Fruit fly (Drosophila melanogaster) whole organism, embryonic: ENCODE measurements around the gene CG3777.

Experiments
- Asciz ChIP-seq: fragments of 200-800 bp; sonication (Bioruptor generic); optimal IDR thresholded peaks from 2 replicates; lab custom pipeline; 2017; ENCODE audit warnings: missing biosample characterization, mild to moderate bottlenecking, missing genetic modification characterization, missing genetic modification reagents
- Atf-2 ChIP-seq: fragments of 200-800 bp; sonication (Bioruptor generic); optimal IDR thresholded peaks from 2 replicates; lab custom pipeline; 2016; ENCODE audit warnings: missing biosample characterization, missing genetic modification characterization
- CG10274 ChIP-seq: fragments of 200-800 bp; sonication (Bioruptor generic); optimal IDR thresholded peaks from 3 replicates; lab custom pipeline; 2017; ENCODE audit warnings: missing biosample characterization, mild to moderate bottlenecking, missing genetic modification characterization
- CG11093 ChIP-seq: fragments of 200-800 bp; sonication (Bioruptor generic); IDR thresholded peaks from 3 replicates; pipeline ENCODE4 v1.3.6; 2022; ENCODE audit warnings: missing biosample characterization, missing genetic modification characterization
- CG11398 ChIP-seq: fragments of 200-800 bp; sonication (Bioruptor generic); optimal IDR thresholded peaks from 2 replicates; lab custom pipeline; 2016; ENCODE audit warnings: missing biosample characterization, missing genetic modification characterization
- CG11695 ChIP-seq: fragments of 200-800 bp; sonication (Bioruptor generic); IDR thresholded peaks from 3 replicates; pipeline ENCODE4 v1.3.6; 2022; ENCODE audit warnings: missing biosample characterization, missing genetic modification characterization
- CG12071 ChIP-seq: fragments of 200-800 bp; sonication (Bioruptor generic); optimal IDR thresholded peaks from 3 replicates; lab custom pipeline; 2018; ENCODE audit warnings: missing biosample characterization, mild to moderate bottlenecking, missing genetic modification characterization
- CG13287 ChIP-seq: fragments of 200-800 bp; sonication (Bioruptor generic); IDR thresholded peaks from 2 replicates; pipeline ENCODE4 v1.3.6; 2022; ENCODE audit warnings: missing biosample characterization, missing genetic modification characterization; ENCODE audit not compliant: partially characterized antibody
- CG14050 ChIP-seq: fragments of 200-800 bp; sonication (Bioruptor generic); IDR thresholded peaks from 3 replicates; pipeline ENCODE4 v1.3.6; 2022; ENCODE audit warnings: missing biosample characterization, missing genetic modification characterization
- CG15601 ChIP-seq: fragments of 200-800 bp; sonication (Bioruptor generic); optimal IDR thresholded peaks from 3 replicates; lab custom pipeline; 2019; ENCODE audit warnings: missing biosample characterization, mild to moderate bottlenecking, missing genetic modification characterization, moderate library complexity
- CG17361 ChIP-seq: fragments of 200-800 bp; sonication (Bioruptor generic); IDR thresholded peaks from 3 replicates; pipeline ENCODE4 v1.3.6; 2022; ENCODE audit warnings: missing biosample characterization, missing genetic modification characterization
- CG18011 ChIP-seq: fragments of 200-800 bp; sonication (Bioruptor generic); optimal IDR thresholded peaks from 2 replicates; lab custom pipeline; 2017; ENCODE audit warnings: missing biosample characterization, missing genetic modification characterization, mild to moderate bottlenecking, moderate library complexity, missing genotype
- CG3163 ChIP-seq: fragments of 200-800 bp; sonication (Bioruptor generic); optimal IDR thresholded peaks from 3 replicates; lab custom pipeline; 2016; ENCODE audit warnings: missing biosample characterization, missing genetic modification characterization
- CG32767 ChIP-seq: fragments of 200-800 bp; sonication (Bioruptor generic); IDR thresholded peaks from 2 replicates; pipeline ENCODE4 v1.3.6; 2022; ENCODE audit warnings: missing biosample characterization, missing genetic modification characterization
- CG34376 ChIP-seq: fragments of 200-800 bp; sonication (Bioruptor generic); optimal IDR thresholded peaks from 2 replicates; lab custom pipeline; 2018; ENCODE audit warnings: missing biosample characterization, mild to moderate bottlenecking, missing genetic modification characterization
- CG3995 ChIP-seq: fragments of 200-800 bp; sonication (Bioruptor generic); optimal IDR thresholded peaks from 3 replicates; lab custom pipeline; 2016; ENCODE audit warnings: missing biosample characterization, missing genetic modification characterization
- CG4404 ChIP-seq: fragments of 200-800 bp; sonication (Bioruptor generic); IDR thresholded peaks from 2 replicates; pipeline ENCODE4 v1.3.6; 2022; ENCODE audit warnings: missing biosample characterization, missing genetic modification characterization
- CG6683 ChIP-seq: fragments of 200-800 bp; sonication (Bioruptor generic); optimal IDR thresholded peaks from 2 replicates; lab custom pipeline; 2017; ENCODE audit warnings: missing biosample characterization, mild to moderate bottlenecking, missing genetic modification characterization, missing genetic modification reagents
- CG6791 ChIP-seq: fragments of 200-800 bp; sonication (Bioruptor generic); IDR thresholded peaks from 3 replicates; pipeline ENCODE4 v1.3.6; 2022; ENCODE audit warnings: missing biosample characterization, missing genetic modification characterization; ENCODE audit not compliant: partially characterized antibody
- Camta ChIP-seq: fragments of 200-800 bp; sonication (Bioruptor generic); optimal IDR thresholded peaks from 2 replicates; lab custom pipeline; 2016; ENCODE audit warnings: missing biosample characterization, missing genetic modification characterization
- D19B ChIP-seq: fragments of 200-800 bp; sonication (Bioruptor generic); optimal IDR thresholded peaks from 2 replicates; lab custom pipeline; 2017; ENCODE audit warnings: missing biosample characterization, mild to moderate bottlenecking, missing genetic modification characterization
- Dbx ChIP-seq: fragments of 200-800 bp; sonication (Bioruptor generic); IDR thresholded peaks from 3 replicates; pipeline ENCODE4 v1.3.6; 2022; ENCODE audit warnings: missing biosample characterization, missing genetic modification characterization
- Dfd ChIP-seq, 2 experiments: fragments of >200 bp; optimal IDR thresholded peaks; 2 replicates each; lab custom pipeline; 2017; ENCODE audit warnings: missing biosample characterization in 2 of 2, missing genetic modification characterization in 2 of 2
- Dll ChIP-seq: fragments of 200-800 bp; sonication (Bioruptor generic); IDR thresholded peaks from 4 replicates; pipeline ENCODE4 v1.3.6; 2022; ENCODE audit warnings: missing biosample characterization, missing genetic modification characterization; ENCODE audit not compliant: partially characterized antibody
- E2f1 ChIP-seq: fragments of 200-800 bp; sonication (Bioruptor generic); IDR thresholded peaks from 2 replicates; pipeline ENCODE4 v1.3.6; 2022; ENCODE audit warnings: missing biosample characterization, missing genetic modification characterization
- ERR ChIP-seq: fragments of 200-800 bp; sonication (Bioruptor generic); optimal IDR thresholded peaks from 2 replicates; lab custom pipeline; 2016; ENCODE audit warnings: missing biosample characterization, missing genetic modification characterization
- HLH4C ChIP-seq: fragments of 200-800 bp; sonication (Bioruptor generic); IDR thresholded peaks from 3 replicates; pipeline ENCODE4 v1.3.6; 2022; ENCODE audit warnings: missing biosample characterization, missing genetic modification characterization; ENCODE audit not compliant: partially characterized antibody
- Jarid2 ChIP-seq: fragments of 200-800 bp; sonication (Bioruptor generic); optimal IDR thresholded peaks from 3 replicates; lab custom pipeline; 2017; ENCODE audit warnings: mild to moderate bottlenecking, missing biosample characterization, missing genetic modification reagents, missing genetic modification characterization
- Meics ChIP-seq: fragments of 200-800 bp; sonication (Bioruptor generic); optimal IDR thresholded peaks from 2 replicates; lab custom pipeline; 2017; ENCODE audit warnings: missing biosample characterization, mild to moderate bottlenecking, missing genetic modification characterization
- Mes4 ChIP-seq: fragments of 200-800 bp; sonication (Bioruptor generic); optimal IDR thresholded peaks from 2 replicates; lab custom pipeline; 2016; ENCODE audit warnings: missing biosample characterization, missing genetic modification characterization
- NC2α ChIP-seq: fragments of 200-800 bp; sonication (Bioruptor generic); optimal IDR thresholded peaks from 2 replicates; lab custom pipeline; 2016; ENCODE audit warnings: missing biosample characterization, missing genetic modification characterization
- Pdp1 ChIP-seq, 2 experiments: fragments of 200-800 bp; sonication (Bioruptor generic); optimal IDR thresholded peaks; 3 replicates each; lab custom pipeline; 2016; ENCODE audit warnings: missing biosample characterization in 2 of 2, missing genetic modification characterization in 2 of 2, mild to moderate bottlenecking in 1 of 2, moderate library complexity in 1 of 2
- Poxn ChIP-seq: fragments of 200-800 bp; sonication (Bioruptor generic); IDR thresholded peaks from 2 replicates; pipeline ENCODE4 v1.3.6; 2022; ENCODE audit warnings: missing biosample characterization, missing genetic modification characterization
- Ravus ChIP-seq: fragments of 200-800 bp; sonication (Bioruptor generic); IDR thresholded peaks from 2 replicates; pipeline ENCODE4 v1.3.6; 2022; ENCODE audit warnings: missing biosample characterization, missing genetic modification characterization
- Scr ChIP-seq: fragments of 200-800 bp; sonication (Bioruptor generic); IDR thresholded peaks from 2 replicates; pipeline ENCODE4 v1.3.6; 2022; ENCODE audit warnings: missing biosample characterization, missing genetic modification characterization; ENCODE audit not compliant: partially characterized antibody
- ato ChIP-seq: fragments of 200-800 bp; sonication (Bioruptor generic); IDR thresholded peaks from 2 replicates; pipeline ENCODE4 v1.3.6; 2022; ENCODE audit warnings: missing biosample characterization, missing genetic modification characterization; ENCODE audit not compliant: partially characterized antibody
- bigmax ChIP-seq: fragments of 200-800 bp; sonication (Bioruptor generic); optimal IDR thresholded peaks from 2 replicates; lab custom pipeline; 2018; ENCODE audit warnings: missing biosample characterization, mild to moderate bottlenecking, missing genetic modification characterization
- da ChIP-seq: fragments of 200-800 bp; sonication (Bioruptor generic); optimal IDR thresholded peaks from 2 replicates; lab custom pipeline; 2016; ENCODE audit warnings: missing biosample characterization, missing genetic modification characterization
- gcm ChIP-seq: fragments of 200-800 bp; sonication (Bioruptor generic); optimal IDR thresholded peaks from 2 replicates; lab custom pipeline; 2019; ENCODE audit warnings: missing biosample characterization, mild to moderate bottlenecking, missing genetic modification characterization, moderate library complexity
- gcm2 ChIP-seq: fragments of 200-800 bp; sonication (Bioruptor generic); optimal IDR thresholded peaks from 2 replicates; lab custom pipeline; 2016; ENCODE audit warnings: missing biosample characterization, missing genetic modification characterization
- gsb ChIP-seq: fragments of 200-800 bp; sonication (Bioruptor generic); IDR thresholded peaks from 2 replicates; pipeline ENCODE4 v1.3.6; 2022; ENCODE audit warnings: missing biosample characterization, missing genetic modification characterization
- gt ChIP-seq: fragments of 200-800 bp; sonication (Bioruptor generic); IDR thresholded peaks from 2 replicates; pipeline ENCODE4 v1.3.6; 2022; ENCODE audit warnings: missing biosample characterization, missing genetic modification characterization
- h ChIP-seq: fragments of >200 bp; optimal IDR thresholded peaks from 2 replicates; lab custom pipeline; 2017
- her ChIP-seq: fragments of 200-800 bp; sonication (Bioruptor generic); optimal IDR thresholded peaks from 2 replicates; lab custom pipeline; 2016; ENCODE audit warnings: missing biosample characterization, missing genetic modification characterization
- pita ChIP-seq: fragments of 200-800 bp; sonication (Bioruptor generic); optimal IDR thresholded peaks from 2 replicates; lab custom pipeline; 2017; ENCODE audit warnings: missing biosample characterization, mild to moderate bottlenecking, missing genetic modification characterization
- pum ChIP-seq: fragments of 200-800 bp; sonication (Bioruptor generic); optimal IDR thresholded peaks from 2 replicates; lab custom pipeline; 2016; ENCODE audit warnings: missing biosample characterization, missing genetic modification characterization
- repo ChIP-seq: fragments of 200-800 bp; sonication (Bioruptor generic); optimal IDR thresholded peaks from 2 replicates; lab custom pipeline; 2016; ENCODE audit warnings: missing biosample characterization, missing genetic modification characterization
- schlank ChIP-seq: fragments of 200-800 bp; sonication (Bioruptor generic); optimal IDR thresholded peaks from 2 replicates; lab custom pipeline; 2018; ENCODE audit warnings: missing biosample characterization, mild to moderate bottlenecking, missing genetic modification characterization
- sens-2 ChIP-seq: fragments of 200-800 bp; sonication (Bioruptor generic); IDR thresholded peaks from 2 replicates; pipeline ENCODE4 v1.3.6; 2022; ENCODE audit warnings: missing biosample characterization, missing genetic modification characterization
- sim ChIP-seq: fragments of 200-800 bp; sonication (Bioruptor generic); IDR thresholded peaks from 2 replicates; pipeline ENCODE4 v1.3.6; 2022; ENCODE audit warnings: missing biosample characterization, missing genetic modification characterization
- tin ChIP-seq: fragments of 200-800 bp; sonication (Bioruptor generic); optimal IDR thresholded peaks from 3 replicates; lab custom pipeline; 2016; ENCODE audit warnings: missing biosample characterization, missing genetic modification characterization
- zf30C ChIP-seq: fragments of 200-800 bp; sonication (Bioruptor generic); optimal IDR thresholded peaks from 3 replicates; lab custom pipeline; 2018; ENCODE audit warnings: missing biosample characterization, mild to moderate bottlenecking, missing genetic modification characterization

Gene CG3777

DNA sequence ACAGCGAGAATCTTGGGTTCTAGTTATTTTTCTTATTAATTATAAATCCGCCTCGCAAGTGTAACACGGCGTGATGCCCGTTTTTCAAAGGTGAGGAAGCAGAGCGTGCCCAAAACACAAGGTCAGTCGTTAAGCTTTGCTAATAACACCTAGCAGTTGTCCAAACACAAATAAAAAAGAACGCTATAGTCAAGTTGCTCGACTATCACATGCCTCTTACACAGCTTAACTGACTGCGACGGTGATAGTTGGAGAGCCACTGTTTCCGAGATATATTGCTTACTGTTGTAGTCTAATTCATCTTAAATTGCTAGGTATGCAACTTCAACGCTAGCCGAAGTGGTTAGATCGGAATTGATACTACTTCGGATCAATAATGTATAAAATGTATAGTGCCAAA, 72.1 kb downstream of the CG3777 start (continued):
- TF ChIP-seq Meics (GFP tag; lab: Kevin White, UChicago) (no peak), zf30C (GFP tag; lab: Kevin White, UChicago) (no peak), gt (GFP tag; lab: Robert Waterston, UW) (no peak), CG12071 (GFP tag; lab: Kevin White, UChicago) (no peak), CG11398 (GFP tag; lab: Kevin White, UChicago) (no peak), her (no peak), bigmax (GFP tag; lab: Kevin White, UChicago) (no peak), gcm2 (no peak), Dll (no peak), Jarid2 (GFP tag; lab: Kevin White, UChicago) (no peak), schlank (tag; lab: Kevin White, UChicago) (no peak), NC2α (GFP tag; lab: Kevin White, UChicago) (no peak), Asciz (GFP tag; lab: Kevin White, UChicago) (no peak), CG4404 (GFP tag; lab: Robert Waterston, UW) (no peak), Camta (GFP tag; lab: Kevin White, UChicago) (no peak), ERR (no peak), CG3163 (GFP tag; lab: Kevin White, UChicago) (no peak), Ravus (GFP tag; lab: Robert Waterston, UW) (no peak), repo (GFP tag; lab: Kevin White, UChicago) (no peak), Scr (GFP tag; lab: Robert Waterston, UW) (0 out of 2 replicates have a peak, but pooled peaks have one; percentile 14), gcm (GFP tag; lab: Kevin White, UChicago) (no peak), CG34376 (no peak), CG17361 (GFP tag; lab: Robert Waterston, UW) (no peak), sens-2 (no peak), pita (no peak), ato (GFP tag; lab: Robert Waterston, UW) (peak; percentile 48; the same call in 1 of the 2 replicates), CG18011 (GFP tag; lab: Kevin White, UChicago) (no peak), da (GFP tag; lab: Kevin White, UChicago) (no peak), Poxn (GFP tag; lab: Robert Waterston, UW) (no peak), CG14050 (no peak), Dbx (GFP tag; lab: Robert Waterston, UW) (no peak), CG6683 (no peak), gsb (GFP tag; lab: Robert Waterston, UW) (no peak), CG15601 (tag; lab: Kevin White, UChicago) (no peak), E2f1 (GFP tag; lab: Robert Waterston, UW) (no peak), CG10274 (GFP tag; lab: Kevin White, UChicago) (no peak), D19B (peak; percentile 10), Mes4 (no peak), sim (GFP tag; lab: Robert Waterston, UW) (no peak), HLH4C (GFP tag; lab: Robert Waterston, UW) (peak; percentile 73), CG32767 (GFP tag; lab: Robert Waterston, UW) (no peak), CG13287 (peak; percentile 8; the same call in 1 of the 2 replicates), tin (GFP tag; lab: Kevin White, UChicago) (no peak), pum (GFP tag; lab: Kevin White, UChicago) (no peak), CG11093 (GFP tag; lab: Robert Waterston, UW) (no peak), CG3995 (GFP tag; lab: Kevin White, UChicago) (no peak), h (lab: Kevin White, UChicago) (no peak), Pdp1 (GFP tag; optimal IDR thresholded peaks at IDR 0.05; lab: Kevin White, UChicago) (no peak), CG6791 (GFP tag; lab: Robert Waterston, UW) (peak; percentile 46; the same call in 2 of the 3 replicates), CG11695 (GFP tag; lab: Robert Waterston, UW) (no peak), Dfd (GFP tag; optimal IDR thresholded peaks at IDR 0.05; lab: Kevin White, UChicago) (no peak), Atf-2 (GFP tag; lab: Kevin White, UChicago) (no peak)
